In genomic region chrX:8355350-8355749, ce11 we compare ENCODE assay signal across 5 worm cellular contexts.
A peak's percentile ranks its signal among the peaks of the same experiment; 100 is the strongest.
TF ChIP-seq lines count a peak whose summit lies in the region.

No protein-coding gene starts in this region.

TF ChIP-seq in whole organism, L1 larva, 84 proteins besides CTCF, POLR2A, EP300 and RAD21:
- TF ChIP-seq elt-2 (tag; optimal IDR thresholded peaks at IDR 0.05; lab: Kevin White, UChicago) (peak; percentile 69), nhr-84 (tag; optimal IDR thresholded peaks at IDR 0.05; lab: Kevin White, UChicago) (no peak), lin-39 (tag; optimal IDR thresholded peaks at IDR 0.05; lab: Kevin White, UChicago) (no peak), skn-1 (tag; optimal IDR thresholded peaks at IDR 0.05; lab: Kevin White, UChicago) (no peak), lin-35 (GFP tag; optimal IDR thresholded peaks at IDR 0.05; lab: Kevin White, UChicago) (peak in 1 of 2 experiments; percentile 10), grh-1 (GFP tag; IDR thresholded peaks at IDR 0.05; lab: Robert Waterston, UW) (no peak), ceh-88 (GFP tag; IDR thresholded peaks at IDR 0.05; lab: Robert Waterston, UW) (no peak), efl-1 (optimal IDR thresholded peaks at IDR 0.05; lab: Kevin White, UChicago) (no peak), efl-1 (GFP tag; optimal IDR thresholded peaks at IDR 0.05 in 1 of 2; lab: Kevin White, UChicago) (peak in 1 of 2 experiments; percentile 24)

TF ChIP-seq in whole organism, L2 larva, 48 proteins besides CTCF, POLR2A, EP300 and RAD21:
- TF ChIP-seq nhr-11 (tag; optimal IDR thresholded peaks at IDR 0.05; lab: Kevin White, UChicago) (no peak), ZK546.5 (tag; optimal IDR thresholded peaks at IDR 0.05; lab: Kevin White, UChicago) (no peak), sma-9 (GFP tag; optimal IDR thresholded peaks at IDR 0.05; lab: Kevin White, UChicago) (peak; percentile 29), sma-9 (tag; optimal IDR thresholded peaks at IDR 0.05; lab: Kevin White, UChicago) (no peak), nhr-77 (tag; optimal IDR thresholded peaks at IDR 0.05; lab: Kevin White, UChicago) (no peak), crh-2 (tag; optimal IDR thresholded peaks at IDR 0.05; lab: Kevin White, UChicago) (peak; percentile 61), fos-1 (tag; optimal IDR thresholded peaks at IDR 0.05; lab: Kevin White, UChicago) (peak; percentile 83), ztf-11 (tag; optimal IDR thresholded peaks at IDR 0.05; lab: Kevin White, UChicago) (no peak)

TF ChIP-seq in whole organism, L3 larva, 47 proteins besides CTCF, POLR2A, EP300 and RAD21:
- TF ChIP-seq pqm-1 (tag; optimal IDR thresholded peaks at IDR 0.05; lab: Kevin White, UChicago), result peak; percentile 92
- peak; percentile 88 for TF ChIP-seq elt-2 (tag; optimal IDR thresholded peaks at IDR 0.05; lab: Kevin White, UChicago)
- TF ChIP-seq nhr-12 (tag; optimal IDR thresholded peaks at IDR 0.05; lab: Kevin White, UChicago), result no peak
- no peak for TF ChIP-seq nhr-11 (tag; optimal IDR thresholded peaks at IDR 0.05; lab: Kevin White, UChicago)
- TF ChIP-seq pha-4 (tag; optimal IDR thresholded peaks at IDR 0.05; lab: Kevin White, UChicago), result peak; percentile 72

TF ChIP-seq in whole organism, L4 larva, 104 proteins besides CTCF, POLR2A, EP300 and RAD21 (continues in another document):
- TF ChIP-seq Y105C5A.15 (GFP tag; IDR thresholded peaks at IDR 0.05; lab: Robert Waterston, UW) (no peak), daf-16 (GFP tag; optimal IDR thresholded peaks at IDR 0.05; lab: Kevin White, UChicago) (no peak), daf-16 (tag; optimal IDR thresholded peaks at IDR 0.05; lab: Kevin White, UChicago) (peak; percentile 89), saeg-2 (GFP tag; IDR thresholded peaks at IDR 0.05; lab: Robert Waterston, UW) (no peak), F37D6.2 (tag; optimal IDR thresholded peaks at IDR 0.05; lab: Kevin White, UChicago) (no peak), php-3 (GFP tag; IDR thresholded peaks at IDR 0.05; lab: Robert Waterston, UW) (no peak), hlh-30 (tag; optimal IDR thresholded peaks at IDR 0.05; lab: Kevin White, UChicago; ENCODE audit: insufficient read depth) (peak; percentile 50), nhr-42 (GFP tag; IDR thresholded peaks at IDR 0.05; lab: Robert Waterston, UW) (no peak), nhr-76 (tag; optimal IDR thresholded peaks at IDR 0.05; lab: Kevin White, UChicago) (no peak), madf-9 (GFP tag; conservative IDR thresholded peaks at IDR 0.05; lab: Robert Waterston, UW) (no peak), daf-19 (GFP tag; conservative IDR thresholded peaks at IDR 0.05; lab: Robert Waterston, UW) (no peak), skn-1 (tag; optimal IDR thresholded peaks at IDR 0.05; lab: Kevin White, UChicago) (no peak), dpl-1 (GFP tag; optimal IDR thresholded peaks at IDR 0.05; lab: Kevin White, UChicago) (no peak), Y5F2A.4 (GFP tag; optimal IDR thresholded peaks at IDR 0.05; lab: Kevin White, UChicago) (no peak), ZK337.2 (GFP tag; IDR thresholded peaks at IDR 0.05; lab: Robert Waterston, UW) (no peak), attf-4 (tag; optimal IDR thresholded peaks at IDR 0.05; lab: Kevin White, UChicago) (no peak), ceh-82 (tag; optimal IDR thresholded peaks at IDR 0.05; lab: Kevin White, UChicago) (no peak), nhr-77 (tag; optimal IDR thresholded peaks at IDR 0.05; lab: Kevin White, UChicago) (peak; percentile 54), ama-1 (optimal IDR thresholded peaks at IDR 0.05; lab: Kevin White, UChicago) (no peak), pqm-1 (tag; optimal IDR thresholded peaks at IDR 0.05; lab: Kevin White, UChicago) (peak; percentile 97), set-16 (GFP tag; IDR thresholded peaks at IDR 0.05; lab: Robert Waterston, UW) (no peak), lim-7 (GFP tag; IDR thresholded peaks at IDR 0.05; lab: Robert Waterston, UW) (no peak), hlh-11 (tag; optimal IDR thresholded peaks at IDR 0.05; lab: Kevin White, UChicago) (peak; percentile 77), T26A8.4 (GFP tag; IDR thresholded peaks at IDR 0.05; lab: Robert Waterston, UW) (no peak), Y75B8A.6 (GFP tag; IDR thresholded peaks at IDR 0.05; lab: Robert Waterston, UW) (no peak), nhr-41 (GFP tag; IDR thresholded peaks at IDR 0.05; lab: Robert Waterston, UW) (no peak), tra-1 (GFP tag; IDR thresholded peaks at IDR 0.05; lab: Robert Waterston, UW) (0 out of 2 replicates have a peak, but pooled peaks have one; percentile 15), aha-1 (tag; lab: Kevin White, UChicago) (no peak), D1046.2 (GFP tag; IDR thresholded peaks at IDR 0.05; lab: Robert Waterston, UW) (no peak), mes-2 (tag; optimal IDR thresholded peaks at IDR 0.05; lab: Kevin White, UChicago; ENCODE audit: poor library complexity, severe bottlenecking) (no peak), nhr-11 (tag; optimal IDR thresholded peaks at IDR 0.05; lab: Kevin White, UChicago) (no peak), fkh-10 (GFP tag; optimal IDR thresholded peaks at IDR 0.05; lab: Kevin White, UChicago) (no peak), spr-1 (tag; optimal IDR thresholded peaks at IDR 0.05; lab: Kevin White, UChicago) (no peak), spr-3 (GFP tag; optimal IDR thresholded peaks at IDR 0.05; lab: Kevin White, UChicago) (no peak), tag-97 (GFP tag; IDR thresholded peaks at IDR 0.05; lab: Robert Waterston, UW) (no peak), aly-2 (tag; optimal IDR thresholded peaks at IDR 0.05; lab: Kevin White, UChicago) (no peak), egl-43 (GFP tag; IDR thresholded peaks at IDR 0.05; lab: Robert Waterston, UW) (no peak), lin-13 (GFP tag; optimal IDR thresholded peaks at IDR 0.05; lab: Kevin White, UChicago) (no peak), arid-1 (GFP tag; conservative IDR thresholded peaks at IDR 0.05; lab: Robert Waterston, UW) (no peak)

TF ChIP-seq in whole organism, young adult, 124 proteins besides CTCF, POLR2A, EP300 and RAD21:
- TF ChIP-seq Y95B8A.8 (GFP tag; IDR thresholded peaks at IDR 0.05; lab: Robert Waterston, UW), result no peak
- TF ChIP-seq unc-130 (GFP tag; optimal IDR thresholded peaks at IDR 0.05; lab: Kevin White, UChicago), result no peak
- peak; percentile 94 for TF ChIP-seq nhr-80 (tag; optimal IDR thresholded peaks at IDR 0.05; lab: Kevin White, UChicago)
- no peak for TF ChIP-seq ets-4 (GFP tag; optimal IDR thresholded peaks at IDR 0.05; lab: Kevin White, UChicago)
- TF ChIP-seq snpc-1.1 (tag; optimal IDR thresholded peaks at IDR 0.05; lab: Kevin White, UChicago; ENCODE audit: insufficient read depth), result no peak
- peak; percentile 9 for TF ChIP-seq nhr-90 (tag; optimal IDR thresholded peaks at IDR 0.05; lab: Kevin White, UChicago)
